Fruit fly (Drosophila melanogaster) S2 (cell line): Measurements from ENCODE around the gene CG43338.

Experiments used
- CG8478 ChIP-seq: fragments of >200 bp; optimal IDR thresholded peaks from 2 replicates; lab custom pipeline; 2018
- CTCF ChIP-seq, 2 experiments: fragments of >200 bp; optimal IDR thresholded peaks; 2 replicates each; lab custom pipeline; 2018

- TF ChIP-seq CG8478 (lab: Kevin White, UChicago) (no peak), CTCF (optimal IDR thresholded peaks at IDR 0.05; lab: Kevin White, UChicago) (no peak)
Observed at dm6 chr2L:18652663-18653327, 18.3 kb downstream of the CG43338 start, which contains the start of gene Cyp310a1.
